Fruit fly (Drosophila melanogaster) whole organism, adult: ENCODE data around the gene CG3546.
A peak's percentile ranks its signal among the peaks of the same experiment; 100 is the strongest.

Experiments
- CG11617 ChIP-seq: fragments of 200-800 bp; sonication (Bioruptor generic); optimal IDR thresholded peaks from 2 replicates; lab custom pipeline; 2017; ENCODE audit warnings: mild to moderate bottlenecking, missing biosample characterization, missing genetic modification reagents, missing genetic modification characterization
- CG12768 ChIP-seq: fragments of 200-800 bp; sonication (Bioruptor generic); optimal IDR thresholded peaks from 2 replicates; lab custom pipeline; 2017; ENCODE audit warnings: missing biosample characterization, missing genetic modification characterization, mild to moderate bottlenecking, moderate library complexity, missing genetic modification reagents
- CG14711 ChIP-seq: fragments of 200-800 bp; sonication (Bioruptor generic); optimal IDR thresholded peaks from 2 replicates; lab custom pipeline; 2018; ENCODE audit warnings: missing biosample characterization, mild to moderate bottlenecking, missing genetic modification characterization, moderate library complexity
- CG1620 ChIP-seq: fragments of 200-800 bp; sonication (Bioruptor generic); optimal IDR thresholded peaks from 2 replicates; lab custom pipeline; 2016; ENCODE audit warnings: missing biosample characterization, missing genetic modification characterization
- CG33017 ChIP-seq: fragments of 200-800 bp; sonication (Bioruptor generic); optimal IDR thresholded peaks from 2 replicates; lab custom pipeline; 2018; ENCODE audit warnings: missing biosample characterization, mild to moderate bottlenecking, missing genetic modification characterization, moderate library complexity
- CG5204 ChIP-seq: fragments of 200-800 bp; sonication (Bioruptor generic); optimal IDR thresholded peaks from 2 replicates; lab custom pipeline; 2016; ENCODE audit warnings: missing biosample characterization, missing genetic modification characterization
- CG7045 ChIP-seq: fragments of 200-800 bp; sonication (Bioruptor generic); optimal IDR thresholded peaks from 2 replicates; lab custom pipeline; 2017; ENCODE audit warnings: missing biosample characterization, mild to moderate bottlenecking, missing genetic modification characterization
- CG7101 ChIP-seq: fragments of 200-800 bp; sonication (Bioruptor generic); optimal IDR thresholded peaks from 2 replicates; lab custom pipeline; 2018; ENCODE audit warnings: missing biosample characterization, mild to moderate bottlenecking, missing genetic modification characterization, moderate library complexity
- Clk ChIP-seq: fragments of 200-800 bp; sonication (Bioruptor generic); optimal IDR thresholded peaks from 2 replicates; lab custom pipeline; 2017; ENCODE audit warnings: missing biosample characterization, missing genetic modification characterization
- Crg-1 ChIP-seq: fragments of 200-800 bp; sonication (Bioruptor generic); optimal IDR thresholded peaks from 2 replicates; lab custom pipeline; 2016; ENCODE audit warnings: missing biosample characterization, missing genetic modification characterization
- Hr96 ChIP-seq: fragments of 200-800 bp; sonication (Bioruptor generic); optimal IDR thresholded peaks from 2 replicates; lab custom pipeline; 2016; ENCODE audit warnings: missing biosample characterization, missing genetic modification characterization
- Mnt ChIP-seq: fragments of 200-800 bp; sonication (Bioruptor generic); optimal IDR thresholded peaks from 2 replicates; lab custom pipeline; 2016; ENCODE audit warnings: missing biosample characterization, mild to moderate bottlenecking, missing genetic modification characterization
- bab1 ChIP-seq: fragments of 200-800 bp; sonication (Bioruptor generic); optimal IDR thresholded peaks from 3 replicates; lab custom pipeline; 2019; ENCODE audit warnings: missing biosample characterization, mild to moderate bottlenecking, missing genetic modification characterization, moderate library complexity
- cic ChIP-seq: fragments of 200-800 bp; sonication (Bioruptor generic); optimal IDR thresholded peaks from 2 replicates; lab custom pipeline; 2017; ENCODE audit warnings: missing biosample characterization, mild to moderate bottlenecking, missing genetic modification characterization, moderate library complexity
- cnc ChIP-seq, 2 experiments: fragments of >200 bp; optimal IDR thresholded peaks; 2 replicates each; lab custom pipeline; 2017
- kay ChIP-seq: fragments of 200-800 bp; sonication (Bioruptor generic); peaks from one replicate; lab custom pipeline; 2016; ENCODE audit warnings: missing biosample characterization, missing genetic modification characterization, borderline replicate concordance
- ovo ChIP-seq: fragments of 200-800 bp; sonication (Bioruptor generic); optimal IDR thresholded peaks from 2 replicates; lab custom pipeline; 2016; ENCODE audit warnings: missing biosample characterization, missing genetic modification characterization
- pad ChIP-seq: fragments of 200-800 bp; sonication (Bioruptor generic); optimal IDR thresholded peaks from 3 replicates; lab custom pipeline; 2017; ENCODE audit warnings: missing biosample characterization, missing genetic modification characterization, mild to moderate bottlenecking, moderate library complexity, missing genetic modification reagents
- tj ChIP-seq: fragments of 200-800 bp; sonication (Bioruptor generic); optimal IDR thresholded peaks from 3 replicates; lab custom pipeline; 2017; ENCODE audit warnings: missing biosample characterization, mild to moderate bottlenecking, missing genetic modification characterization, moderate library complexity
- toe ChIP-seq: fragments of 200-800 bp; sonication (Bioruptor generic); optimal IDR thresholded peaks from 2 replicates; lab custom pipeline; 2016; ENCODE audit warnings: missing biosample characterization, missing genetic modification characterization

The CG3546 gene

DNA sequence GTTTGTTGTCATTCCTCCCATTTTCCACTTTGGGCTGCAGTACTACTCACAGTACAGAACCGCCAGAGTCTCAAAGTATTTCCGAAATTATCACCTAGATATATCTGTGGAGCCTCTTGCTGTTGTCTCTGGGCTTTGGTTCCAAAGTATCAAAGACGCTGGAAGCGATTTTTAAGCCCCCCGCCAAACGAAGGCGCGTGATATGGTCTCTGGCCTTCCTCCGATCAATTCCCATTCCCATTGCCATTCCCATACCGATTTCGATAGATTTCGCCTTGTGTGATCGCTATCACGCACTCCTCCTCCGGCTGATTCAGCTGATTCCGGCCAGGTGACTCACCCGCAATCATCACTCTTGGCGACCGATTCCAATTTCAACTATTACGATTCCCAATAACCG lies 29.7 kb downstream of the CG3546 start:
- no peak for TF ChIP-seq Hr96
- no peak for TF ChIP-seq CG11617
- TF ChIP-seq Crg-1 (GFP tag; lab: Kevin White, UChicago) = no peak
- no peak for TF ChIP-seq CG1620 (GFP tag; lab: Kevin White, UChicago)
- no peak for TF ChIP-seq CG33017 (tag; lab: Kevin White, UChicago)
- TF ChIP-seq CG14711 (tag; lab: Kevin White, UChicago) = no peak
- no peak for TF ChIP-seq pad (GFP tag; lab: Kevin White, UChicago)
- TF ChIP-seq Clk (GFP tag; lab: Kevin White, UChicago) = no peak
- TF ChIP-seq cnc (optimal IDR thresholded peaks at IDR 0.05; lab: Kevin White, UChicago) = no peak
- TF ChIP-seq tj (GFP tag; lab: Kevin White, UChicago) = no peak
- TF ChIP-seq bab1 (GFP tag; lab: Kevin White, UChicago) = no peak
- TF ChIP-seq CG7045 = no peak
- no peak for TF ChIP-seq Mnt
- no peak for TF ChIP-seq CG12768 (GFP tag; lab: Kevin White, UChicago)
- no peak for TF ChIP-seq toe (GFP tag; lab: Kevin White, UChicago)
- TF ChIP-seq cic (GFP tag; lab: Kevin White, UChicago) = no peak
- TF ChIP-seq ovo (GFP tag; lab: Kevin White, UChicago) = no peak
- TF ChIP-seq kay (GFP tag; lab: Kevin White, UChicago) = no peak
- no peak for TF ChIP-seq CG5204 (GFP tag; lab: Kevin White, UChicago)

DNA sequence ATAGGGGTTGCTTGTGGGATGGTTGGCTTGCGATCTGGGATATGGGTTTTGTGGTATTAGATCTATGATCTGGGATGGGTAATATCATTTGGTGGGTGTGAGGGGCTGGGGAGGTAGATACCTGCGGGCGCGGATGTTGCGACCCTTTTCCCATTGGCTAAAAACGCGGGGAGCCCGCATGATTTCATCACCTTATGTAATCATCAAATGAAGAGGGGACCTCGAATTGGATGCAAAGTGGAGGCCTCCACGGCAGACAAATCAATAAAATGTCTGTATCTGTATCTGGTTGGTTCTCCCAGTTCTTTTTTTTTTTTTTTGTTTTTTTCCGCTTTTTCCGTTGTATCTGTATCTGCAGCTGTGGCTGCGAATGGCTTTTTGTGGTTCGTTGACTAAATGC lies 31.1 kb downstream of the CG3546 start:
- TF ChIP-seq cnc (optimal IDR thresholded peaks at IDR 0.05; lab: Kevin White, UChicago) (no peak), bab1 (GFP tag; lab: Kevin White, UChicago) (no peak), kay (GFP tag; lab: Kevin White, UChicago) (no peak), Hr96 (no peak), CG14711 (tag; lab: Kevin White, UChicago) (no peak), CG5204 (GFP tag; lab: Kevin White, UChicago) (no peak), Crg-1 (GFP tag; lab: Kevin White, UChicago) (no peak), CG1620 (GFP tag; lab: Kevin White, UChicago) (no peak), Mnt (no peak), CG11617 (no peak), CG33017 (tag; lab: Kevin White, UChicago) (no peak), Clk (GFP tag; lab: Kevin White, UChicago) (no peak), ovo (GFP tag; lab: Kevin White, UChicago) (no peak), CG7101 (tag; lab: Kevin White, UChicago) (no peak), toe (GFP tag; lab: Kevin White, UChicago) (no peak), cic (GFP tag; lab: Kevin White, UChicago) (no peak)

DNA sequence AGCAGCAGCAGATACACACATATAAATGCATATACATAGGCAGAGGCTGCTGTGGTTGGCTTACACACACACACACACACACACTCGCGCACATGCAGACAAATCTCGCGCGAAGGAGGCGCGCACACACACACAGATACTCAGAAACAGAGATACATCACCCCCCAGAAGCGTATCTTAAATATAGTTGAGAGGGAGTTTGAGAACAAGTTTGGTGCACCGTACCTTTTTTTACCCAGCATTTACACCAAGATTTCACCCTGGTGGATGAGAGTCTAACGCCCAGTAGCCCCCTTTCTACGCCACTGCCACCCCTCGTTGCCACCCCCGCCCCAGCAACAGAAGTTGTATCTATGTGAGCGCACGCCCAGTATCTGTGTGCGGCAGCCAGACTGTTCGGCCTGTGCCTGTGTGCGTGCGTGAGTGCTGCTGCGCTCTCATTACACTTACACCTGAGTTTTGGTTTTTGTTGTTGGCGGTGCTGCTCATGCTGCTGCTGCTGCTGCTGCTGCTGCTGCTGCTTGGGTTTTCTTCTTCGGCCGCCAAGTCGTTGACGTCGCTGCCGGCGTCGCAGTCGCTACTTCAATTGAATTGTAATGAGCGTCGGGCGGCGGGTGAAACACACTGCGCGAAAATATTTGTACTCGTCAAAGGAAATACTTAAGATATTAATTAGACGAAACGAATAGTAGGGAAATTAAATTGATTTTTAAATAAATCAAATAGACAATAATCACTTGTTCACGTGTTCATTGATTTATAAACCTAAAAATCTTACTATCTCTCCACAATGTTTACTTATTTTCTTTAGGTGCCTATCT lies 32.3 kb downstream of the CG3546 start:
- peak; percentile 3 for TF ChIP-seq CG11617
- TF ChIP-seq pad (GFP tag; lab: Kevin White, UChicago) = peak; percentile 32
- no peak for TF ChIP-seq CG1620 (GFP tag; lab: Kevin White, UChicago)
- TF ChIP-seq CG7045 = no peak
- no peak for TF ChIP-seq Clk (GFP tag; lab: Kevin White, UChicago)
- TF ChIP-seq Crg-1 (GFP tag; lab: Kevin White, UChicago) = no peak
- TF ChIP-seq CG7101 (tag; lab: Kevin White, UChicago) = peak; percentile 18
- peak; percentile 78 for TF ChIP-seq bab1 (GFP tag; lab: Kevin White, UChicago)
- TF ChIP-seq kay (GFP tag; lab: Kevin White, UChicago) = no peak
- no peak for TF ChIP-seq CG14711 (tag; lab: Kevin White, UChicago)
- no peak for TF ChIP-seq Mnt

DNA sequence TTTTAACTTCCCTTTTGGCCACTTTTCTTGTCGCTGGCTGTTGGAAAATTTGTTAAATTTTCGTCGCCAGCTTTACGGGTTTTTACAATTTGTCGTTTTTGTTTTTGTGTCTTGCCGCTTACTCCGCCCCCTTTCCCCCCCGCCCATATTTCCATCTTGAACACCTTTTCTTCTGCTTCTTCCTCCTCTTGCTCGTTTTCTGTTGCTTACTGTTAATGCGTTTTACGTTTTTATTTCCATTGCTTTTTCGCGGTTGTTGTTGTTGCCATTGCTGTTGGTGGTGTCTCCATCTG lies 32.8 kb downstream of the CG3546 start:
- no peak for TF ChIP-seq Crg-1 (GFP tag; lab: Kevin White, UChicago)
- peak; percentile 55 for TF ChIP-seq tj (GFP tag; lab: Kevin White, UChicago)
- TF ChIP-seq CG14711 (tag; lab: Kevin White, UChicago) = no peak
- peak; percentile 28 for TF ChIP-seq bab1 (GFP tag; lab: Kevin White, UChicago)
- no peak for TF ChIP-seq CG12768 (GFP tag; lab: Kevin White, UChicago)
- no peak for TF ChIP-seq Clk (GFP tag; lab: Kevin White, UChicago)
- no peak for TF ChIP-seq ovo (GFP tag; lab: Kevin White, UChicago)

DNA sequence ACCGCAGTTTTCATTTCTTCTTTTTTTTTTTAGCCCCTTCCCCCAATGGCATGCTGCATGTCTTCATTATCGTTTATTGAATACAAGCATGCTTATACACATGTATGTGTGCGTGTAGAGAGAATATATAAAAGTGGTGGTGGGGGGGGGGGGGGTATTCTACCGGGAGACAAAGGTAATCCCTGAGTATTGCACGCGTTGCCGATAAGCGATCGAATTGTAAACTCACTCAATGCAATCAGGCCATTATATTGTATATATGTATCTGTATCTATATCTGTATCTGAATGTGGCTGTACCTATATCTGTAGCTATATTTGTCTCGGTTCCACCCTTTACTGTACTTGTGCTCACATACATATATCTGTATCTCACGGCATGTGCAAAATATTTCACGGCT lies 34.4 kb downstream of the CG3546 start:
- TF ChIP-seq CG7101 (tag; lab: Kevin White, UChicago) (no peak), toe (GFP tag; lab: Kevin White, UChicago) (no peak), CG11617 (no peak)

DNA sequence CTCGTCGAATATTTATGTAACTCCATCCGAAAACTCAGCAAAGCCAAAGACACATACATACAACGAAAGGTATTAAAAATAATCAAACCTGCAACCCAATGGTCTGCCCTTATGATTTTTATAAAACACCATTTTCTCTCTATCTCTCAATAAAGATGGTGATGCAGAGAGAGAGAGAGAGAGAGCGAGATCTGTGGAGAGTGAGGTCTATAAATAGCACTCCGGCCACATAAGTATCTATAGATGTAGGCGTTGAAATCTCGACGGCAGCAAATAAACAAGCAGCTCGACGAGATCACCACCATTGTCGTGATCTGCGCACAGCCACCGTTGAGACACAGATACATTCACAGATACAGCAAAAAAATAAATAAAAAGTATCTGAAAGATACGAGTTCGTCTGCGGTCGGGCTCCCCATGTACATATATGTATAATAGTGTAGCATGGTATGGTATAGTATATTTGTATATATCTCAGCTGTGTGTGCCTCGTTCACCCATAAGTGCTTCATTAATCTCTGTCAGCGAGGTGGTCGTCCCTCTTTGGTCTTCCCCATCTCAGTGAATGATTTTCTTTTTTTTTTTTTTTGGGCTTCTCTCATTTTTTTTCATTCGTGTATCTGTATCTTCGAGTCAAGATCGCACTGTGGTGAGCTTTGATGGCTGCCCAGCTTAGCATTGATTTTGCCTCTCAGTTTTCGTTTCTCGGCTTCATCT lies 38.8 kb downstream of the CG3546 start:
- TF ChIP-seq cic (GFP tag; lab: Kevin White, UChicago) (no peak), kay (GFP tag; lab: Kevin White, UChicago) (peak; percentile 23)
